Worm (Caenorhabditis elegans): ENCODE results near the gene asb-2.
A peak's percentile ranks its signal among the peaks of the same experiment; 100 is the strongest.

asb-2 gene

DNA sequence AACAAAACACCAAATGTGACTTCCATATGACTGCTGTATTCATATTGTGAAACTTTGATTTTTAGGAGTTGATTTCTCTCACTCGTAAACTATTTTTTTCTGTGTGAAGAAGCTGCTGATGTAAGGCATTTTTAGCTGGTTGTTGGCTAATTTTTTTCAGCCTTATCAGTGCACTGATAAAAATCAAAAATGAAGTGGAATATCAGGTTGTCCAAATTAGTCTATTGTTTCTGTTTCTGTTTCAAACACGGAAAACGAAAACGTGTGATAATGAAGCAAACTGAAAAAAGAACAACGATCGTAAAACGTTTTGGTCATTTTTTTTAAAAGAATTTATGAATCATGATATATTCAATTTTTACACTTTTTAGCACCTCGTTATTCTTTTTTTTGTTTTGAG, 11.2 kb downstream of the asb-2 start:
- no peak for TF ChIP-seq bed-3 (GFP tag; optimal IDR thresholded peaks at IDR 0.05)
- no peak for TF ChIP-seq drap-1 (GFP tag; optimal IDR thresholded peaks at IDR 0.05)
- no peak for TF ChIP-seq ceh-39 (tag; optimal IDR thresholded peaks at IDR 0.05)
- TF ChIP-seq snpc-4 (tag; optimal IDR thresholded peaks at IDR 0.05): no peak
- no peak for TF ChIP-seq flh-1 (GFP tag; optimal IDR thresholded peaks at IDR 0.05)
- TF ChIP-seq elt-1 (tag; optimal IDR thresholded peaks at IDR 0.05; ENCODE audit: borderline replicate concordance, insufficient read depth): no peak
- no peak for TF ChIP-seq unc-62 (GFP tag; optimal IDR thresholded peaks at IDR 0.05)
- no peak for TF ChIP-seq mep-1 (tag; optimal IDR thresholded peaks at IDR 0.05)
- no peak for TF ChIP-seq ceh-43 (GFP tag; optimal IDR thresholded peaks at IDR 0.05)
- TF ChIP-seq tbx-8 (GFP tag; optimal IDR thresholded peaks at IDR 0.05): no peak
- no peak for TF ChIP-seq pha-4 (tag; optimal IDR thresholded peaks at IDR 0.05)
- TF ChIP-seq unc-120 (tag; optimal IDR thresholded peaks at IDR 0.05; ENCODE audit: poor library complexity, severe bottlenecking): no peak

DNA sequence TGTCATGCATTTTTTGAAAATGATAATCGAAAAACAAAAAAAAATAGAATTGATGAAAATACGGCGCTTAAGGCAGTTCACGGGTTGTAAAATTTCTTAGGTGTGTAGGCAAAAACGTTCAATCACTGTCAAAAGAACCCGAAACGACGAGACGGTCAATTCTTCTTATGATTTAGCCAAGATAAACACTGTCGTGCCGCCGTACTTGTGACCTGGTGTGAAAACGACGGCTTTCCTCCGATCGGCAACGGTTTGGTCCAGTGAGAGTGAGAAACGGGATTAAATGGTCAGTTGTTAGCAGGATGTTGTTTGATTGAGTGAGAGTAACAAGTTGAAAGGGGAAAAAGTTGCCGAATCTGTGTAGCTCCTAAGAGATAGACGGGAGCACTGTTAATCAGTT, 14.5 kb downstream of the asb-2 start:
- TF ChIP-seq ceh-83 (GFP tag; optimal IDR thresholded peaks at IDR 0.05): no peak
- no peak for TF ChIP-seq cnd-1 (tag; optimal IDR thresholded peaks at IDR 0.05)
- no peak for TF ChIP-seq tbx-8 (GFP tag; optimal IDR thresholded peaks at IDR 0.05)
- no peak for TF ChIP-seq ces-1 (GFP tag; optimal IDR thresholded peaks at IDR 0.05)
- no peak for TF ChIP-seq elt-1 (tag; optimal IDR thresholded peaks at IDR 0.05; ENCODE audit: borderline replicate concordance, insufficient read depth)
- no peak for TF ChIP-seq drap-1 (GFP tag; optimal IDR thresholded peaks at IDR 0.05)
- TF ChIP-seq hlh-1 (tag; optimal IDR thresholded peaks at IDR 0.05): no peak
- TF ChIP-seq bed-3 (GFP tag; optimal IDR thresholded peaks at IDR 0.05): no peak
- no peak for TF ChIP-seq mep-1 (tag; optimal IDR thresholded peaks at IDR 0.05)
- TF ChIP-seq flh-1 (GFP tag; optimal IDR thresholded peaks at IDR 0.05): no peak
- TF ChIP-seq zip-8 (tag; optimal IDR thresholded peaks at IDR 0.05): no peak
- no peak for TF ChIP-seq blmp-1 (tag; optimal IDR thresholded peaks at IDR 0.05)
- no peak for TF ChIP-seq snpc-4 (tag; optimal IDR thresholded peaks at IDR 0.05)
- no peak for TF ChIP-seq mab-5 (tag; optimal IDR thresholded peaks at IDR 0.05)

DNA sequence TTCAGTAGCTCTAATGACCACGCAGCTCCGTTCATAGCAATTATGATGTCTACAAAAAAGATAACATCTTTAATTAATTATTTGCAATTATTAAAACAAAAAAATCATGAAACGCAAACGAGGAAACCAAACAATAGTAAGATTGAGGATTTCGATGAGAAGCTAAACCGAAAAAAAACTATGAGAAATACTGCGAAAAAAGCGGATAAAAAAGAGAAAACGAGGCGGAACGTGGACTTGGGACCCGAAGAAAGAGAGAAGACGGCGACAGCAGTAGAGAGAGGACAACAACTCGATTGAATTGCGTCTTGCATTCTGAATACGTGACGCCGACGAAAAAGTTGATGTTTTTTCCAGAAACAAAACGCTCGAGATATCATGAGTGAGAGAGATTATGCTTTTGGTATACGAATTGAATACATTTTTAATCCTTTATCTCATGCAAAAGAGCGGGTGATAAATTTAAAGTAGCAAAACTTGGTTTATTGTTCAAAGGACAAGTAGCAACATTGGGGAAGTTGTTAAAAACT, 19.3 kb downstream of the asb-2 start, which contains the start of gene ncr-1:
Gene ncr-1, minus strand, starts transcription at position 51 of the 530 bp plus-strand sequence.
- TF ChIP-seq sem-2 (GFP tag; optimal IDR thresholded peaks at IDR 0.05) (no peak), flh-1 (GFP tag; optimal IDR thresholded peaks at IDR 0.05) (no peak), M03D4.4 (tag; optimal IDR thresholded peaks at IDR 0.05) (no peak), ces-1 (GFP tag; optimal IDR thresholded peaks at IDR 0.05) (peak; percentile 8)

ce11 chrX:4490400-4490799, 20.8 kb downstream of the asb-2 start:
- TF ChIP-seq mab-5 (tag; optimal IDR thresholded peaks at IDR 0.05): no peak
- no peak for TF ChIP-seq mls-2 (tag; optimal IDR thresholded peaks at IDR 0.05)
- TF ChIP-seq elt-1 (tag; optimal IDR thresholded peaks at IDR 0.05; ENCODE audit: borderline replicate concordance, insufficient read depth): no peak
- no peak for TF ChIP-seq M03D4.4 (tag; optimal IDR thresholded peaks at IDR 0.05)
- no peak for TF ChIP-seq nhr-28 (tag; optimal IDR thresholded peaks at IDR 0.05)
- TF ChIP-seq ces-1 (GFP tag; optimal IDR thresholded peaks at IDR 0.05): peak; percentile 15

ce11 chrX:4492199-4492598, 22.6 kb downstream of the asb-2 start, which contains the start of gene F46H6.5:
Gene F46H6.5 (minus strand): TSS chrX:4492208.
- TF ChIP-seq ztf-11 (tag; optimal IDR thresholded peaks at IDR 0.05): no peak
- TF ChIP-seq snpc-4 (tag; optimal IDR thresholded peaks at IDR 0.05): no peak
- TF ChIP-seq unc-120 (tag; optimal IDR thresholded peaks at IDR 0.05; ENCODE audit: poor library complexity, severe bottlenecking): no peak
- no peak for TF ChIP-seq drap-1 (GFP tag; optimal IDR thresholded peaks at IDR 0.05)
- TF ChIP-seq lsy-2 (tag; optimal IDR thresholded peaks at IDR 0.05): no peak
- TF ChIP-seq ceh-39 (tag; optimal IDR thresholded peaks at IDR 0.05): no peak
- TF ChIP-seq elt-1 (tag; optimal IDR thresholded peaks at IDR 0.05; ENCODE audit: borderline replicate concordance, insufficient read depth): no peak
- no peak for TF ChIP-seq cnd-1 (tag; optimal IDR thresholded peaks at IDR 0.05)
- no peak for TF ChIP-seq unc-62 (GFP tag; optimal IDR thresholded peaks at IDR 0.05)
- TF ChIP-seq hlh-1 (tag; optimal IDR thresholded peaks at IDR 0.05): no peak
- TF ChIP-seq bed-3 (GFP tag; optimal IDR thresholded peaks at IDR 0.05): no peak
- no peak for TF ChIP-seq ceh-43 (GFP tag; optimal IDR thresholded peaks at IDR 0.05)
- TF ChIP-seq lin-13 (tag; optimal IDR thresholded peaks at IDR 0.05): no peak
- TF ChIP-seq nhr-12 (tag; optimal IDR thresholded peaks at IDR 0.05): no peak
- no peak for TF ChIP-seq nhr-76 (tag; optimal IDR thresholded peaks at IDR 0.05)
- no peak for TF ChIP-seq unc-39 (tag; optimal IDR thresholded peaks at IDR 0.05)
- TF ChIP-seq blmp-1 (tag; optimal IDR thresholded peaks at IDR 0.05): no peak
- TF ChIP-seq mab-5 (tag; optimal IDR thresholded peaks at IDR 0.05): no peak
